Worm (Caenorhabditis elegans) whole organism, L2 larva: ENCODE measurements around the gene F53A10.2.

Experiments
- ZK546.5 ChIP-seq: sonication (generic microtip); optimal IDR thresholded peaks from 2 replicates; lab custom pipeline; 2017; ENCODE audit warnings: missing biosample characterization, missing genetic modification characterization
- elt-1 ChIP-seq: fragments of 150-350 bp; optimal IDR thresholded peaks from 2 replicates; lab custom pipeline; 2014; ENCODE audit warnings: missing biosample characterization, missing genetic modification characterization

ce11 chrII:1152732-1153131 lies 44.4 kb upstream of the F53A10.2 start:
- no peak for TF ChIP-seq elt-1 (tag; lab: Kevin White, UChicago)
- TF ChIP-seq ZK546.5 (tag; lab: Kevin White, UChicago), result no peak
